Worm (Caenorhabditis elegans) whole organism, L2 larva: Measurements from ENCODE around the gene T28C12.15.

Source experiments
- C34F6.9 ChIP-seq: fragments of 150-350 bp; optimal IDR thresholded peaks from 2 replicates; lab custom pipeline; 2014; ENCODE audit warnings: missing biosample characterization, missing genetic modification characterization
- R02D3.7 ChIP-seq: fragments of 150-350 bp; optimal IDR thresholded peaks from 2 replicates; lab custom pipeline; 2014; ENCODE audit warnings: missing biosample characterization, missing genetic modification characterization
- mbf-1 ChIP-seq: sonication (generic microtip); optimal IDR thresholded peaks from 2 replicates; lab custom pipeline; 2017; ENCODE audit warnings: missing biosample characterization, missing genetic modification characterization
- nhr-10 ChIP-seq: sonication (generic microtip); optimal IDR thresholded peaks from 2 replicates; lab custom pipeline; 2017; ENCODE audit warnings: missing biosample characterization, missing genetic modification characterization
- nhr-237 ChIP-seq: fragments of 150-350 bp; optimal IDR thresholded peaks from 2 replicates; lab custom pipeline; 2014; ENCODE audit warnings: missing biosample characterization, missing genetic modification characterization
- nhr-77 ChIP-seq: fragments of 150-350 bp; optimal IDR thresholded peaks from 2 replicates; lab custom pipeline; 2014; ENCODE audit warnings: missing biosample characterization, missing genetic modification characterization
- sma-3 ChIP-seq: sonication (generic microtip); optimal IDR thresholded peaks from 2 replicates; lab custom pipeline; 2016; ENCODE audit warnings: missing genetic modification reagents, missing genetic modification characterization, missing compliant biosample characterization
- snpc-4 ChIP-seq: fragments of 150-350 bp; optimal IDR thresholded peaks from 2 replicates; lab custom pipeline; 2014; ENCODE audit warnings: missing biosample characterization, missing genetic modification characterization
- zag-1 ChIP-seq: fragments of 150-350 bp; optimal IDR thresholded peaks from 2 replicates; lab custom pipeline; 2014; ENCODE audit warnings: missing biosample characterization, missing genetic modification characterization

DNA sequence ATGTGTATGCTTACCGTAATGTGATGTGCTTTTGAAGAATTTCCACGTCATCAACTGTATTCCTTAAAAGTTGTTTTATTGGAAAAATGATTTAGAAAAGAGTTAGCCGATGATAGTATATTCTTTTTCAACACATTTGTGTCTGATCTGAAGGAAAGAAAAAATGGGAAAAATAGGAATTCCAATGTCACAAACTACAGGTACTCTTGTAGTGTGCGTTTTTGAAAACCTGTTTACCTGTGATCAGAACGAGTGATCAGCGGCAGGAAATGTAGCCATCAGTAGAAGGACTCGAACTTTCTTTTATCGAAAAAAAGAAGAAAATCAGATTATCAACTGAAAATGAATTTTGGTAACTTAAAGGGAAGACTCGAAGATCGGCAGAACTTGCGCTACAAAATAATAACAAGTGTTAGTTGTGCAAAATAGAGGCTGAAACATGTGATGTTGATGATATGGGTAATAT, at the start of gene T28C12.15:
- TF ChIP-seq nhr-10 (tag; lab: Kevin White, UChicago) (no peak), snpc-4 (tag; lab: Kevin White, UChicago) (no peak), nhr-237 (tag; lab: Kevin White, UChicago) (no peak), R02D3.7 (tag; lab: Kevin White, UChicago) (no peak), C34F6.9 (tag; lab: Kevin White, UChicago) (no peak), sma-3 (GFP tag; lab: Kevin White, UChicago) (no peak), mbf-1 (tag; lab: Kevin White, UChicago) (no peak), zag-1 (tag; lab: Kevin White, UChicago) (no peak), nhr-77 (no peak)
